Worm (Caenorhabditis elegans): ENCODE results near the gene mboa-1.
"Not testable (repeated sequence)": the region's sequence is repeated elsewhere in the genome, so short reads cannot be mapped to it uniquely, and the experiment has no call there.

The mboa-1 gene

ce11 chrX:16046379-16046778, 15.8 kb downstream of the mboa-1 start:
- TF ChIP-seq unc-62 (GFP tag; optimal IDR thresholded peaks at IDR 0.05): no peak

ce11 chrX:16049573-16049972, 19.0 kb downstream of the mboa-1 start, which contains the start of gene cpd-2:
Gene cpd-2 (plus strand): TSS chrX:16049873.
- no peak for TF ChIP-seq unc-62 (GFP tag; optimal IDR thresholded peaks at IDR 0.05)

- TF ChIP-seq unc-62 (GFP tag; optimal IDR thresholded peaks at IDR 0.05): no peak
Observed at ce11 chrX:16055245-16055644, 24.6 kb downstream of the mboa-1 start, which contains the start of gene T27A8.7. Gene T27A8.7 (plus strand): TSS chrX:16055545.

ce11 chrX:16056404-16056803, 25.8 kb downstream of the mboa-1 start:
- peak; percentile 45 for TF ChIP-seq unc-62 (GFP tag; optimal IDR thresholded peaks at IDR 0.05)

- no peak for TF ChIP-seq unc-62 (GFP tag; optimal IDR thresholded peaks at IDR 0.05)
Observed at ce11 chrX:16058845-16059244, 28.2 kb downstream of the mboa-1 start, which contains the start of gene T27A8.2. Gene T27A8.2 (minus strand): TSS chrX:16058945.

- not testable (repeated sequence) for TF ChIP-seq unc-62 (GFP tag; optimal IDR thresholded peaks at IDR 0.05)
Observed at ce11 chrX:16062385-16062784, 31.8 kb downstream of the mboa-1 start, which contains the start of gene T27A8.3. Gene T27A8.3 (plus strand): TSS chrX:16062685.

DNA sequence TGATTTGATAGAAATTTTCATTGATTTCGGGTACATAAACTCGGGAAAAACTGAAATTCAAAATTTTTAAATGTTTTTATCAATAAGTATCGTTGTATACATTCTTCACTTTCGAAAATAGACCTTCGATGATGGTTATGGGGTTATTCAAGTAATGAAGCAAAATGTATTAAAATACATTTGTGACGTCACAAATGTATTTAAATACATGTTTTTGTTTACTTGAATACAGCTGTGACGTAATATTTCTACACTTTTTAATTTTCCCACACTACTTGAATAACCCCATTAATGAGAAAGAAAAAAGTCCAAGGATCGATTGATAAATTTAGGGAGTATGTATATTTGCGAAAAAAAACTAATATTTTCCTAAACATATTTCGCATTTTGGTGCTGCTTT, 37.4 kb downstream of the mboa-1 start:
- no peak for TF ChIP-seq unc-62 (GFP tag; optimal IDR thresholded peaks at IDR 0.05)

DNA sequence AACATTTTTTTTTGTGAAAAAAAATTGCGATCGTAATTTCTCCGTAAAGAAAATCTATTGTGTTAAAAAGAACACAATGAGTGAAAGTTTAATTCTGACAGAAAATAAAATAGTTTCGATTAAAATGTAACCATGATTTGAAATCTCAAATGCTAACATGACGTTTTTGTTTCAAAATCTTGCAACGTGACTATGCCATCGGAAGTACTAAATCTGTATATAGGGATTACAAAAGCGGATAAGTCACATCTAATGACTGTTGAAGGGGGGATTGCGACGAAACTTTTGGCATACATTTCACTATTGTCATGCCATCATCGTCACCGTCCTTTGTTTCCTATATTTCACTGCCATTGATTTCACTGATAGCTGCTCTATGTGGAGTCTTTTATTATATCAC, 42.0 kb downstream of the mboa-1 start, which contains the start of gene col-187:
Gene col-187 (plus strand): TSS at position 301 of the 400 bp plus-strand sequence.
- TF ChIP-seq unc-62 (GFP tag; optimal IDR thresholded peaks at IDR 0.05): no peak

ce11 chrX:16076470-16076869, 45.9 kb downstream of the mboa-1 start, which contains the start of gene C30F2.4:
Gene C30F2.4 (minus strand): TSS chrX:16076570.
- TF ChIP-seq unc-62 (GFP tag; optimal IDR thresholded peaks at IDR 0.05): no peak

ce11 chrX:16078695-16079094, 48.1 kb downstream of the mboa-1 start:
- TF ChIP-seq unc-62 (GFP tag; optimal IDR thresholded peaks at IDR 0.05): no peak

DNA sequence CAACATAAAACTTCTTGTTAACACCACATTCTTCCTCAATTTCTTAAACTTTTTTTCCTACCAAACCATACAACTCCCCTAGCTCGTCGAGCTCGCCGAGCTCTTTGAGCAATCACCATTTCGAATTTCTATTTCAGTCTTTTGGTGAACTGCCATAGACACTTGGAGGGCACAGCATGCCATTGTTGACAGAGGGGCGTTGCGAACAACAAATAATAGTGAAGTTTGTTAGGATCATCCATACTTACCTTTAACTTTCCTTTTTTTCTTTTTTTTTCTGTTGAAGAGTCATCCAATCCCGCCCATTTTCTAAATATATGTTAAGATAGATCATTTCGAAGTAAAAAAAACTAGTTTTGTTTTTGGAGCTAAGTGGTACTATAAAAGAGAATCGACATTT, 51.4 kb downstream of the mboa-1 start, which contains the start of gene idpp-14:
Gene idpp-14 (plus strand): TSS at position 324 of the 400 bp plus-strand sequence.
- no peak for TF ChIP-seq unc-62 (GFP tag; optimal IDR thresholded peaks at IDR 0.05)
